Fruit fly (Drosophila melanogaster): ENCODE results near the gene PGRP-SB2.
A peak's percentile ranks its signal among the peaks of the same experiment; 100 is the strongest.

Gene PGRP-SB2

dm6 chr3L:16713446-16714192, 12.7 kb upstream of the PGRP-SB2 start (continued):
- TF ChIP-seq Dll (GFP tag; IDR thresholded peaks at IDR 0.05; ENCODE audit: partially characterized antibody), result peak; percentile 63; the same call in 3 of the 4 replicates
- TF ChIP-seq cg (GFP tag; optimal IDR thresholded peaks at IDR 0.05), result peak; percentile 54
- peak; percentile 15 for TF ChIP-seq YL-1 (GFP tag; optimal IDR thresholded peaks at IDR 0.05)
- no peak; the same call in 2 of the 3 replicates for TF ChIP-seq Dbx (GFP tag; IDR thresholded peaks at IDR 0.05)
- TF ChIP-seq MESR4 (GFP tag; optimal IDR thresholded peaks at IDR 0.05), result peak; percentile 3
- TF ChIP-seq ac (GFP tag; optimal IDR thresholded peaks at IDR 0.05), result peak; percentile 66
- TF ChIP-seq tna (GFP tag; IDR thresholded peaks at IDR 0.05; ENCODE audit: partially characterized antibody), result peak; percentile 57; the same call in 1 of the 2 replicates
- peak; percentile 69 for TF ChIP-seq Bgb (GFP tag; IDR thresholded peaks at IDR 0.05; ENCODE audit: partially characterized antibody)
- TF ChIP-seq CG14860 (GFP tag; IDR thresholded peaks at IDR 0.05; ENCODE audit: partially characterized antibody), result peak; percentile 64; the same call in 2 of the 3 replicates
- no peak for TF ChIP-seq Hsf (GFP tag; optimal IDR thresholded peaks at IDR 0.05)
- TF ChIP-seq BtbVII (GFP tag; optimal IDR thresholded peaks at IDR 0.05), result peak; percentile 5
- peak; percentile 87; the same call in 2 of the 4 replicates for TF ChIP-seq chinmo (GFP tag; IDR thresholded peaks at IDR 0.05; ENCODE audit: partially characterized antibody)
- peak; percentile 63 for TF ChIP-seq CG34224 (GFP tag; IDR thresholded peaks at IDR 0.05; ENCODE audit: partially characterized antibody)
- peak; percentile 72 for TF ChIP-seq Dref (GFP tag; IDR thresholded peaks at IDR 0.05)
- peak; percentile 40; the same call in 1 of the 2 replicates for TF ChIP-seq sna (GFP tag; IDR thresholded peaks at IDR 0.05; ENCODE audit: partially characterized antibody)
- peak; percentile 82 for TF ChIP-seq bbx (GFP tag; IDR thresholded peaks at IDR 0.05; ENCODE audit: partially characterized antibody)
- peak; percentile 81 for TF ChIP-seq HLH4C (GFP tag; IDR thresholded peaks at IDR 0.05; ENCODE audit: partially characterized antibody)
- peak; percentile 1 for TF ChIP-seq luna (GFP tag; optimal IDR thresholded peaks at IDR 0.05)
- TF ChIP-seq phol (tag; optimal IDR thresholded peaks at IDR 0.05), result peak; percentile 7
- TF ChIP-seq CG8290 (GFP tag; optimal IDR thresholded peaks at IDR 0.05), result peak; percentile 28
- peak in 1 of 2 experiments; percentile 29 for TF ChIP-seq CG8290 (tag; optimal IDR thresholded peaks at IDR 0.05)
- peak; percentile 19 for TF ChIP-seq Side (GFP tag; optimal IDR thresholded peaks at IDR 0.05)
- no peak for TF ChIP-seq HmgD (GFP tag; optimal IDR thresholded peaks at IDR 0.05)
- TF ChIP-seq amos (GFP tag; IDR thresholded peaks at IDR 0.05; ENCODE audit: partially characterized antibody), result peak; percentile 55
- peak; percentile 68 for TF ChIP-seq zen2 (GFP tag; IDR thresholded peaks at IDR 0.05; ENCODE audit: partially characterized antibody)
- TF ChIP-seq ato (GFP tag; IDR thresholded peaks at IDR 0.05; ENCODE audit: partially characterized antibody), result peak; percentile 76
- TF ChIP-seq prd (optimal IDR thresholded peaks at IDR 0.05), result no peak
- TF ChIP-seq prd (GFP tag; IDR thresholded peaks at IDR 0.05), result no peak
- TF ChIP-seq crol (GFP tag; IDR thresholded peaks at IDR 0.05), result peak; percentile 68
- no peak for TF ChIP-seq psq (GFP tag; optimal IDR thresholded peaks at IDR 0.05)
- TF ChIP-seq nerfin-2 (GFP tag; IDR thresholded peaks at IDR 0.05; ENCODE audit: partially characterized antibody), result peak; percentile 76; the same call in 1 of the 2 replicates
- TF ChIP-seq HLH3B (GFP tag; IDR thresholded peaks at IDR 0.05), result no peak
- no peak for TF ChIP-seq CG3847 (GFP tag; IDR thresholded peaks at IDR 0.05)
- peak; percentile 38 for TF ChIP-seq Adf1 (GFP tag; IDR thresholded peaks at IDR 0.05)
- TF ChIP-seq hbn (GFP tag; IDR thresholded peaks at IDR 0.05; ENCODE audit: partially characterized antibody), result peak; percentile 45
- no peak for TF ChIP-seq gt (GFP tag; IDR thresholded peaks at IDR 0.05)
- TF ChIP-seq disco-r (GFP tag; optimal IDR thresholded peaks at IDR 0.05), result peak; percentile 46
- TF ChIP-seq CG11696 (GFP tag; IDR thresholded peaks at IDR 0.05), result 0 out of 2 replicates have a peak, but pooled peaks have one; percentile 49
- TF ChIP-seq run (tag; optimal IDR thresholded peaks at IDR 0.05), result no peak
- TF ChIP-seq CG14710 (tag; optimal IDR thresholded peaks at IDR 0.05), result peak; percentile 1
- TF ChIP-seq klu (GFP tag; IDR thresholded peaks at IDR 0.05), result no peak
- no peak for TF ChIP-seq chif (GFP tag; optimal IDR thresholded peaks at IDR 0.05)
- peak; percentile 49; the same call in 1 of the 3 replicates for TF ChIP-seq ci (GFP tag; IDR thresholded peaks at IDR 0.05)
- TF ChIP-seq CG11560 (tag; IDR thresholded peaks at IDR 0.05), result peak; percentile 93
- TF ChIP-seq Meics (GFP tag; optimal IDR thresholded peaks at IDR 0.05), result peak; percentile 15
- no peak for TF ChIP-seq CG4854 (GFP tag; optimal IDR thresholded peaks at IDR 0.05)
- TF ChIP-seq lilli (GFP tag; optimal IDR thresholded peaks at IDR 0.05), result no peak
- peak; percentile 47; the same call in 1 of the 2 replicates for TF ChIP-seq unc-4 (GFP tag; IDR thresholded peaks at IDR 0.05; ENCODE audit: partially characterized antibody)
